Fruit fly (Drosophila melanogaster) whole organism, embryonic: Measurements from ENCODE around the gene CG46440.

Experiments used
- Atf-2 ChIP-seq: fragments of 200-800 bp; sonication (Bioruptor generic); optimal IDR thresholded peaks from 2 replicates; lab custom pipeline; 2016; ENCODE audit warnings: missing biosample characterization, missing genetic modification characterization
- CG10462 ChIP-seq: fragments of 200-800 bp; sonication (Bioruptor generic); optimal IDR thresholded peaks from 2 replicates; lab custom pipeline; 2016; ENCODE audit warnings: missing biosample characterization, missing genetic modification characterization
- CG11696 ChIP-seq: fragments of 200-800 bp; sonication (Bioruptor generic); IDR thresholded peaks from 2 replicates; pipeline ENCODE4 v1.3.6; 2022; ENCODE audit warnings: missing biosample characterization, missing genetic modification characterization
- CG1233 ChIP-seq: fragments of 200-800 bp; sonication (Bioruptor generic); optimal IDR thresholded peaks from 4 replicates; lab custom pipeline; 2018; ENCODE audit warnings: missing biosample characterization, mild to moderate bottlenecking, missing genetic modification characterization
- CG13775 ChIP-seq: fragments of 200-800 bp; sonication (Bioruptor generic); optimal IDR thresholded peaks from 3 replicates; lab custom pipeline; 2017; ENCODE audit warnings: missing biosample characterization, mild to moderate bottlenecking, missing genetic modification characterization
- CG14860 ChIP-seq: fragments of 200-800 bp; sonication (Bioruptor generic); IDR thresholded peaks from 3 replicates; pipeline ENCODE4 v1.3.6; 2022; ENCODE audit warnings: missing biosample characterization, missing genetic modification characterization; ENCODE audit not compliant: partially characterized antibody
- CG15479 ChIP-seq: fragments of 200-800 bp; sonication (Bioruptor generic); optimal IDR thresholded peaks from 3 replicates; lab custom pipeline; 2019; ENCODE audit warnings: missing biosample characterization, mild to moderate bottlenecking, missing genetic modification characterization, moderate library complexity
- CG30403 ChIP-seq: fragments of 200-800 bp; sonication (Bioruptor generic); optimal IDR thresholded peaks from 3 replicates; lab custom pipeline; 2016; ENCODE audit warnings: missing biosample characterization, missing genetic modification characterization
- CG31441 ChIP-seq: fragments of 200-800 bp; sonication (Bioruptor generic); IDR thresholded peaks from 2 replicates; pipeline ENCODE4 v1.3.6; 2022; ENCODE audit warnings: missing biosample characterization, missing genetic modification characterization
- CG3163 ChIP-seq: fragments of 200-800 bp; sonication (Bioruptor generic); optimal IDR thresholded peaks from 3 replicates; lab custom pipeline; 2016; ENCODE audit warnings: missing biosample characterization, missing genetic modification characterization
- CG33557 ChIP-seq: fragments of 200-800 bp; sonication (Bioruptor generic); optimal IDR thresholded peaks from 2 replicates; lab custom pipeline; 2019; ENCODE audit warnings: missing biosample characterization, mild to moderate bottlenecking, missing genetic modification characterization, moderate library complexity
- CG3407 ChIP-seq: fragments of 200-800 bp; sonication (Bioruptor generic); optimal IDR thresholded peaks from 2 replicates; lab custom pipeline; 2018; ENCODE audit warnings: missing biosample characterization, mild to moderate bottlenecking, missing genetic modification characterization
- CG4854 ChIP-seq: fragments of 200-800 bp; sonication (Bioruptor generic); optimal IDR thresholded peaks from 2 replicates; lab custom pipeline; 2016; ENCODE audit warnings: missing biosample characterization, missing genetic modification characterization, inconsistent platforms
- CG6689 ChIP-seq: fragments of 200-800 bp; sonication (Bioruptor generic); IDR thresholded peaks from 2 replicates; pipeline ENCODE4 v1.3.6; 2022; ENCODE audit warnings: missing biosample characterization, missing genetic modification characterization
- CTCF ChIP-seq: fragments of 200-800 bp; sonication (Bioruptor generic); optimal IDR thresholded peaks from 2 replicates; lab custom pipeline; 2017; ENCODE audit warnings: missing biosample characterization, mild to moderate bottlenecking, missing genetic modification characterization, moderate library complexity
- Drgx ChIP-seq: fragments of 200-800 bp; sonication (Bioruptor generic); IDR thresholded peaks from 2 replicates; pipeline ENCODE4 v1.3.6; 2022; ENCODE audit warnings: missing biosample characterization, missing genetic modification characterization
- ERR ChIP-seq: fragments of 200-800 bp; sonication (Bioruptor generic); optimal IDR thresholded peaks from 2 replicates; lab custom pipeline; 2016; ENCODE audit warnings: missing biosample characterization, missing genetic modification characterization
- Ets65A ChIP-seq: fragments of 200-800 bp; sonication (Bioruptor generic); peaks from one replicate; lab custom pipeline; 2016; ENCODE audit warnings: missing biosample characterization, missing genetic modification characterization
- HHEX ChIP-seq: fragments of 200-800 bp; sonication (Bioruptor generic); optimal IDR thresholded peaks from 3 replicates; lab custom pipeline; 2017; ENCODE audit warnings: missing biosample characterization, mild to moderate bottlenecking, missing genetic modification characterization, missing genetic modification reagents
- MTF-1 ChIP-seq: fragments of 200-800 bp; sonication (Bioruptor generic); optimal IDR thresholded peaks from 2 replicates; lab custom pipeline; 2018; ENCODE audit warnings: missing biosample characterization, mild to moderate bottlenecking, missing genetic modification characterization, borderline replicate concordance
- Mad ChIP-seq: fragments of 200-800 bp; sonication (Bioruptor generic); optimal IDR thresholded peaks from 2 replicates; lab custom pipeline; 2016; ENCODE audit warnings: missing biosample characterization, missing genetic modification characterization
- Med ChIP-seq: fragments of 200-800 bp; sonication (Bioruptor generic); peaks from one replicate; lab custom pipeline; 2016; ENCODE audit warnings: missing biosample characterization, missing genetic modification characterization, mild to moderate bottlenecking, inconsistent platforms, moderate library complexity
- Mrtf ChIP-seq: fragments of 200-800 bp; sonication (Bioruptor generic); IDR thresholded peaks from 3 replicates; pipeline ENCODE4 v1.3.6; 2022; ENCODE audit warnings: missing biosample characterization, missing genetic modification characterization
- Nf-YB ChIP-seq: fragments of 200-800 bp; sonication (Bioruptor generic); optimal IDR thresholded peaks from 3 replicates; lab custom pipeline; 2019; ENCODE audit warnings: missing biosample characterization, mild to moderate bottlenecking, missing genetic modification characterization, moderate library complexity
- Nf-YC ChIP-seq: fragments of 200-800 bp; optimal IDR thresholded peaks from 3 replicates; lab custom pipeline; 2019; ENCODE audit warnings: missing biosample characterization, mild to moderate bottlenecking, missing genetic modification characterization, moderate library complexity
- Xrp1 ChIP-seq: fragments of 200-800 bp; sonication (Bioruptor generic); IDR thresholded peaks from 2 replicates; pipeline ENCODE4 v1.3.6; 2022; ENCODE audit warnings: missing biosample characterization, missing genetic modification characterization
- ab ChIP-seq: fragments of 200-800 bp; sonication (Bioruptor generic); optimal IDR thresholded peaks from 2 replicates; lab custom pipeline; 2016; ENCODE audit warnings: missing biosample characterization, missing genetic modification characterization
- bbx ChIP-seq: fragments of 200-800 bp; sonication (Bioruptor generic); IDR thresholded peaks from 2 replicates; pipeline ENCODE4 v1.3.6; 2022; ENCODE audit warnings: missing biosample characterization, missing genetic modification characterization; ENCODE audit not compliant: partially characterized antibody
- cg ChIP-seq: fragments of 200-800 bp; sonication (Bioruptor generic); optimal IDR thresholded peaks from 3 replicates; lab custom pipeline; 2019; ENCODE audit warnings: missing biosample characterization, mild to moderate bottlenecking, missing genetic modification characterization, moderate library complexity
- chinmo ChIP-seq: fragments of 200-800 bp; sonication (Bioruptor generic); IDR thresholded peaks from 4 replicates; pipeline ENCODE4 v1.3.6; 2022; ENCODE audit warnings: missing biosample characterization, missing genetic modification characterization; ENCODE audit not compliant: partially characterized antibody
- dmrt99B ChIP-seq: fragments of 200-800 bp; sonication (Bioruptor generic); optimal IDR thresholded peaks from 2 replicates; lab custom pipeline; 2018; ENCODE audit warnings: missing biosample characterization, mild to moderate bottlenecking, missing genetic modification characterization, moderate library complexity
- exex ChIP-seq: fragments of 200-800 bp; sonication (Bioruptor generic); optimal IDR thresholded peaks from 4 replicates; lab custom pipeline; 2018; ENCODE audit warnings: missing biosample characterization, mild to moderate bottlenecking, missing genetic modification characterization, moderate library complexity
- grau ChIP-seq: fragments of 200-800 bp; optimal IDR thresholded peaks from 3 replicates; lab custom pipeline; 2019; ENCODE audit warnings: missing biosample characterization, mild to moderate bottlenecking, missing genetic modification characterization, moderate library complexity
- h ChIP-seq: fragments of >200 bp; optimal IDR thresholded peaks from 2 replicates; lab custom pipeline; 2017
- hb ChIP-seq: fragments of 200-800 bp; sonication (Bioruptor generic); IDR thresholded peaks from 3 replicates; pipeline ENCODE4 v1.3.6; 2022; ENCODE audit warnings: missing biosample characterization, missing genetic modification characterization; ENCODE audit not compliant: partially characterized antibody
- hkb ChIP-seq, 2 experiments: fragments of 200-800 bp in 1 of 2; fragments of >200 bp in 1 of 2; sonication (Bioruptor generic) in 1 of 2; IDR thresholded peaks in 1 of 2; optimal IDR thresholded peaks in 1 of 2; 2 replicates each; pipeline versions ENCODE4 v1.3.6 to Lab custom; 2017 to 2022; ENCODE audit warnings: missing biosample characterization in 1 of 2, missing genetic modification characterization in 1 of 2
- kay ChIP-seq: fragments of 200-800 bp; sonication (Bioruptor generic); optimal IDR thresholded peaks from 2 replicates; lab custom pipeline; 2016; ENCODE audit warnings: missing biosample characterization, missing genetic modification characterization
- lmd ChIP-seq: fragments of 200-800 bp; sonication (Bioruptor generic); IDR thresholded peaks from 2 replicates; pipeline ENCODE4 v1.3.6; 2022; ENCODE audit warnings: missing biosample characterization, missing genetic modification characterization
- odd ChIP-seq: fragments of 200-800 bp; sonication (Bioruptor generic); optimal IDR thresholded peaks from 2 replicates; lab custom pipeline; 2017; ENCODE audit warnings: missing biosample characterization, mild to moderate bottlenecking, missing genetic modification characterization
- pfk ChIP-seq: fragments of 200-800 bp; sonication (Bioruptor generic); optimal IDR thresholded peaks from 2 replicates; lab custom pipeline; 2018; ENCODE audit warnings: missing biosample characterization, mild to moderate bottlenecking, missing genetic modification characterization, moderate library complexity
- prd ChIP-seq, 3 experiments: fragments of >200 bp in 2 of 3; fragments of 200-800 bp in 1 of 3; sonication (Bioruptor generic) in 1 of 3; optimal IDR thresholded peaks in 2 of 3; IDR thresholded peaks in 1 of 3; 2 replicates in 2 of 3; 3 replicates in 1 of 3; pipeline versions ENCODE4 v1.3.6 to Lab custom; 2017 to 2022; ENCODE audit warnings: missing biosample characterization in 1 of 3, missing genetic modification characterization in 1 of 3
- run ChIP-seq: fragments of 200-800 bp; sonication (Bioruptor generic); optimal IDR thresholded peaks from 3 replicates; lab custom pipeline; 2018; ENCODE audit warnings: missing biosample characterization, mild to moderate bottlenecking, missing genetic modification characterization
- shn ChIP-seq: fragments of 200-800 bp; sonication (Bioruptor generic); optimal IDR thresholded peaks from 3 replicates; lab custom pipeline; 2016; ENCODE audit warnings: missing biosample characterization, missing genetic modification characterization
- slbo ChIP-seq: fragments of 200-800 bp; sonication (Bioruptor generic); IDR thresholded peaks from 2 replicates; pipeline ENCODE4 v1.3.6; 2022; ENCODE audit warnings: missing biosample characterization, missing genetic modification characterization
- ssp ChIP-seq: fragments of 200-800 bp; sonication (Bioruptor generic); IDR thresholded peaks from 2 replicates; pipeline ENCODE4 v1.3.6; 2022; ENCODE audit warnings: missing biosample characterization, missing genetic modification characterization
- tin ChIP-seq: fragments of 200-800 bp; sonication (Bioruptor generic); optimal IDR thresholded peaks from 3 replicates; lab custom pipeline; 2016; ENCODE audit warnings: missing biosample characterization, missing genetic modification characterization
- zf30C ChIP-seq: fragments of 200-800 bp; sonication (Bioruptor generic); optimal IDR thresholded peaks from 3 replicates; lab custom pipeline; 2018; ENCODE audit warnings: missing biosample characterization, mild to moderate bottlenecking, missing genetic modification characterization
- zfh2 ChIP-seq: fragments of 200-800 bp; sonication (Bioruptor generic); optimal IDR thresholded peaks from 2 replicates; lab custom pipeline; 2016; ENCODE audit warnings: missing biosample characterization, missing genetic modification characterization

Gene CG46440

dm6 chrX:15868781-15869180, 11.2 kb upstream of the CG46440 start:
- TF ChIP-seq Ets65A (peak; percentile 79), hkb (optimal IDR thresholded peaks at IDR 0.05; lab: Kevin White, UChicago) (no peak), hkb (GFP tag; IDR thresholded peaks at IDR 0.05; lab: Robert Waterston, UW) (no peak), Nf-YB (GFP tag; lab: Kevin White, UChicago) (no peak), CG1233 (GFP tag; lab: Kevin White, UChicago) (no peak), zfh2 (GFP tag; lab: Kevin White, UChicago) (no peak), Med (GFP tag; lab: Kevin White, UChicago) (peak; percentile 62), hb (GFP tag; lab: Robert Waterston, UW) (0 out of 3 replicates have a peak, but pooled peaks have one; percentile 42)

DNA sequence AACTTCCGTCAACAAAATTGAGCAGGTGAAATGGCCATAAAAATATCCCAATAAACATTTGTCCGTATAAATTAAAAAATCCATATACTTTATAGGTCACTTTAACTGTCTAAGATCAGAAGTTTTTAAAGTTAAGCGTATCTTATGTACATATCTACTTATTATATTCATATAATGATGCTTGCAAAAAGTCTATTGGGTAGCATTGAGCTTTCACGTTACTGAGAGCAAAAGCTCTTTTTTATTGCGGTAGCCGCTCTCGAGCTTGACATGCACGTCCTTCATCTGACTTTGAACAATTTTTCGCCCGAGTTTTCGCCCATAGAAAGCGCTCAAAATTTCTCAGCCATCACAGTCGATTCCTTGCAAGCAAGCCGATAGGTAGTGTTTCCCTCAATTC, 10.2 kb upstream of the CG46440 start, which contains the start of gene Gapdh2:
Gene Gapdh2 (plus strand): TSS at position 283 of the 400 bp plus-strand sequence.
- TF ChIP-seq Nf-YB (GFP tag; lab: Kevin White, UChicago), result peak; percentile 92
- TF ChIP-seq CG11696, result peak; percentile 97
- peak; percentile 88 for TF ChIP-seq pfk (GFP tag; lab: Kevin White, UChicago)
- peak; percentile 98 for TF ChIP-seq CG4854 (GFP tag; lab: Kevin White, UChicago)
- TF ChIP-seq CG33557 (GFP tag; lab: Kevin White, UChicago), result peak; percentile 90
- TF ChIP-seq CTCF (GFP tag; lab: Kevin White, UChicago), result peak; percentile 81
- TF ChIP-seq Drgx (GFP tag; lab: Robert Waterston, UW), result peak; percentile 100
- peak; percentile 98; the same call in 1 of the 2 replicates for TF ChIP-seq lmd
- peak; percentile 100 for TF ChIP-seq ERR (GFP tag; lab: Kevin White, UChicago)
- TF ChIP-seq cg, result peak; percentile 18
- TF ChIP-seq run (tag; lab: Kevin White, UChicago), result peak; percentile 100
- TF ChIP-seq chinmo (GFP tag; lab: Robert Waterston, UW), result 0 out of 4 replicates have a peak, but pooled peaks have one; percentile 46
- peak; percentile 98 for TF ChIP-seq MTF-1 (GFP tag; lab: Kevin White, UChicago)
- TF ChIP-seq CG15479, result peak; percentile 10
- TF ChIP-seq Mad (GFP tag; lab: Kevin White, UChicago), result peak; percentile 97
- peak; percentile 97 for TF ChIP-seq Nf-YC (tag; lab: Kevin White, UChicago)
- peak; percentile 100 for TF ChIP-seq HHEX (GFP tag; lab: Kevin White, UChicago)
- TF ChIP-seq prd (optimal IDR thresholded peaks at IDR 0.05; lab: Kevin White, UChicago), result no peak
- TF ChIP-seq prd (GFP tag; IDR thresholded peaks at IDR 0.05; lab: Robert Waterston, UW), result peak; percentile 98
- peak; percentile 91 for TF ChIP-seq ssp (GFP tag; lab: Robert Waterston, UW)
- TF ChIP-seq Atf-2 (GFP tag; lab: Kevin White, UChicago), result peak; percentile 96
- peak; percentile 99 for TF ChIP-seq grau
- TF ChIP-seq CG31441 (GFP tag; lab: Robert Waterston, UW), result peak; percentile 100
- peak; percentile 98 for TF ChIP-seq CG13775 (GFP tag; lab: Kevin White, UChicago)
- peak; percentile 98 for TF ChIP-seq CG10462
- TF ChIP-seq dmrt99B (tag; lab: Kevin White, UChicago), result peak; percentile 100
- peak; percentile 77 for TF ChIP-seq CG3163 (GFP tag; lab: Kevin White, UChicago)
- no peak; the same call in 1 of the 2 replicates for TF ChIP-seq bbx (GFP tag; lab: Robert Waterston, UW)
- peak; percentile 99 for TF ChIP-seq Xrp1 (GFP tag; lab: Robert Waterston, UW)
- peak; percentile 98 for TF ChIP-seq Mrtf (GFP tag; lab: Robert Waterston, UW)
- peak; percentile 98 for TF ChIP-seq tin
- peak; percentile 100 for TF ChIP-seq exex
- no peak for TF ChIP-seq CG14860
- peak; percentile 99 for TF ChIP-seq CG30403 (GFP tag; lab: Kevin White, UChicago)
- peak; percentile 98 for TF ChIP-seq CG6689 (GFP tag; lab: Robert Waterston, UW)
- peak; percentile 97 for TF ChIP-seq CG3407
- TF ChIP-seq odd (GFP tag; lab: Kevin White, UChicago), result peak; percentile 100
- no peak for TF ChIP-seq h
- TF ChIP-seq shn (GFP tag; lab: Kevin White, UChicago), result peak; percentile 85
- TF ChIP-seq ab (GFP tag; lab: Kevin White, UChicago), result peak; percentile 88
- TF ChIP-seq slbo (GFP tag; lab: Robert Waterston, UW), result peak; percentile 99
- TF ChIP-seq kay (GFP tag; lab: Kevin White, UChicago), result peak; percentile 97
- TF ChIP-seq zf30C (GFP tag; lab: Kevin White, UChicago), result peak; percentile 79
